Fruit fly (Drosophila melanogaster): ENCODE data around the gene nur.
A peak's percentile ranks its signal among the peaks of the same experiment; 100 is the strongest.

Gene nur

DNA sequence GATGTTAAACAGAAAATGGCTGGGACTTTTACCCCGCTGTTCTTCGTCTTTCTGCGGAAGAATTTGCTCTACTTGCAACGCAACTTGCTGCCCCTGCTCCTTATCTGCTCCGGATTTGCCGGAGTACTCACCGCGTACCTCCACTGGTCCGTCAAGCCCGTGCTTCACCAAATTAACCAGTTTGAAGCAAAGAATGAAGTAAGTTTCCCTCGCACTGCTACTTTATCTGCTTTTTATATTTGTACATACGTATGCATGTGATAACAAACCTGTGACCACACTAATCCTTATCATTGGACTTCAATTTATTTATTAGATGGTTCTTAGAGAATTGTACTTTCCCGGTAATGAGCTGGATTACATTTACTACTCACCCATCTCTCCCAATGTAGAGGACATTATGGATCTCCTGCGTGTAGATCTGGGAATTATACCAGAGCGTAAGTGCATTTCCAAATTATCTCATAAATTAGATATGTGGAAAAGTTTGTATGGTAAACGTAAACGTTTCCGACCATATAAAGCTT lies 48.3 kb downstream of the nur start, which contains the start of gene CG16890:
Gene CG16890, minus strand, starts transcription at position 184 of the 527 bp plus-strand sequence.
- TF ChIP-seq CG6791 (GFP tag; IDR thresholded peaks at IDR 0.05; ENCODE audit: partially characterized antibody) (peak; percentile 50; the same call in 1 of the 3 replicates), HLHmδ (GFP tag; optimal IDR thresholded peaks at IDR 0.05) (no peak), CG8765 (GFP tag; IDR thresholded peaks at IDR 0.05) (no peak), bab2 (GFP tag; optimal IDR thresholded peaks at IDR 0.05) (no peak), CG9797 (GFP tag; optimal IDR thresholded peaks at IDR 0.05) (no peak), CG12155 (GFP tag; optimal IDR thresholded peaks at IDR 0.05) (no peak), ewg (GFP tag; optimal IDR thresholded peaks at IDR 0.05) (no peak), CG18619 (GFP tag; optimal IDR thresholded peaks at IDR 0.05) (no peak), btn (GFP tag; optimal IDR thresholded peaks at IDR 0.05) (no peak), slbo (GFP tag; IDR thresholded peaks at IDR 0.05) (no peak), CG11696 (GFP tag; IDR thresholded peaks at IDR 0.05) (no peak), mirr (GFP tag; optimal IDR thresholded peaks at IDR 0.05) (no peak), CG34376 (GFP tag; optimal IDR thresholded peaks at IDR 0.05) (peak; percentile 73), Xrp1 (GFP tag; IDR thresholded peaks at IDR 0.05) (no peak), CG13287 (GFP tag; IDR thresholded peaks at IDR 0.05; ENCODE audit: partially characterized antibody) (no peak; the same call in 1 of the 2 replicates), Spps (tag; optimal IDR thresholded peaks at IDR 0.05) (no peak), CG10267 (tag; optimal IDR thresholded peaks at IDR 0.05) (no peak), BEAF-32 (GFP tag; optimal IDR thresholded peaks at IDR 0.05) (no peak), inv (GFP tag; IDR thresholded peaks at IDR 0.05; ENCODE audit: partially characterized antibody) (peak; percentile 40; the same call in 1 of the 2 replicates), CG7928 (GFP tag; optimal IDR thresholded peaks at IDR 0.05) (no peak), cwo (GFP tag; optimal IDR thresholded peaks at IDR 0.05) (no peak), CG7963 (GFP tag; IDR thresholded peaks at IDR 0.05; ENCODE audit: partially characterized antibody) (0 out of 3 replicates have a peak, but pooled peaks have one; percentile 36), CG10959 (GFP tag; IDR thresholded peaks at IDR 0.05) (no peak), CG15073 (GFP tag; optimal IDR thresholded peaks at IDR 0.05) (no peak), CG17912 (GFP tag; optimal IDR thresholded peaks at IDR 0.05) (no peak), Bdp1 (GFP tag; optimal IDR thresholded peaks at IDR 0.05) (no peak), sna (GFP tag; IDR thresholded peaks at IDR 0.05; ENCODE audit: partially characterized antibody) (no peak; the same call in 1 of the 2 replicates), MBD-R2 (GFP tag; IDR thresholded peaks at IDR 0.05) (0 out of 2 replicates have a peak, but pooled peaks have one; percentile 54), CG16863 (GFP tag; optimal IDR thresholded peaks at IDR 0.05) (peak; percentile 10), Pdp1 (GFP tag; optimal IDR thresholded peaks at IDR 0.05) (peak in 1 of 2 experiments; percentile 14), dan (GFP tag; IDR thresholded peaks at IDR 0.05) (no peak), cg (GFP tag; optimal IDR thresholded peaks at IDR 0.05) (no peak), Optix (GFP tag; IDR thresholded peaks at IDR 0.05) (no peak), emc (GFP tag; optimal IDR thresholded peaks at IDR 0.05) (no peak), CG3838 (GFP tag; optimal IDR thresholded peaks at IDR 0.05) (no peak), CG34422 (GFP tag; IDR thresholded peaks at IDR 0.05) (peak; percentile 6; the same call in 1 of the 3 replicates), gce (GFP tag; IDR thresholded peaks at IDR 0.05) (no peak), D19B (GFP tag; optimal IDR thresholded peaks at IDR 0.05) (no peak), CG2199 (GFP tag; IDR thresholded peaks at IDR 0.05) (0 out of 3 replicates have a peak, but pooled peaks have one; percentile 47), CG31365 (tag; optimal IDR thresholded peaks at IDR 0.05) (no peak), CG5953 (GFP tag; IDR thresholded peaks at IDR 0.05) (no peak), CG6654 (GFP tag; optimal IDR thresholded peaks at IDR 0.05) (no peak), Mad (GFP tag; optimal IDR thresholded peaks at IDR 0.05) (no peak), grn (GFP tag; optimal IDR thresholded peaks at IDR 0.05) (peak; percentile 28), Max (GFP tag; optimal IDR thresholded peaks at IDR 0.05) (no peak), ems (GFP tag; optimal IDR thresholded peaks at IDR 0.05) (no peak), HLH54F (GFP tag; optimal IDR thresholded peaks at IDR 0.05) (no peak), CG5245 (GFP tag; optimal IDR thresholded peaks at IDR 0.05) (no peak), gem (tag; optimal IDR thresholded peaks at IDR 0.05) (no peak), HLH4C (GFP tag; IDR thresholded peaks at IDR 0.05; ENCODE audit: partially characterized antibody) (peak; percentile 53; the same call in 2 of the 3 replicates)
